Worm (Caenorhabditis elegans) whole organism, late embryonic: ENCODE measurements around the gene sna-2.

ENCODE experiments used
- C08G9.2 ChIP-seq: sonication (generic microtip); optimal IDR thresholded peaks from 2 replicates; lab custom pipeline; 2016; ENCODE audit warnings: mild to moderate bottlenecking, missing genetic modification characterization, moderate library complexity, missing compliant biosample characterization
- K02D7.2 ChIP-seq: sonication (generic microtip); optimal IDR thresholded peaks from 2 replicates; lab custom pipeline; 2017; ENCODE audit warnings: mild to moderate bottlenecking, missing genetic modification characterization, missing compliant biosample characterization
- ceh-14 ChIP-seq: sonication (generic microtip); optimal IDR thresholded peaks from 2 replicates; lab custom pipeline; 2016; ENCODE audit warnings: missing genotype, missing genetic modification characterization, missing compliant biosample characterization
- ceh-18 ChIP-seq: sonication (generic microtip); optimal IDR thresholded peaks from 2 replicates; lab custom pipeline; 2016; ENCODE audit warnings: missing genetic modification characterization, missing compliant biosample characterization
- ceh-19 ChIP-seq: fragments of 200-800 bp; sonication (Bioruptor generic); optimal IDR thresholded peaks from 2 replicates; lab custom pipeline; 2018; ENCODE audit warnings: mild to moderate bottlenecking, missing genetic modification characterization, missing compliant biosample characterization
- ceh-22 ChIP-seq: sonication (generic microtip); optimal IDR thresholded peaks from 2 replicates; lab custom pipeline; 2017; ENCODE audit warnings: missing biosample characterization, missing genetic modification characterization
- ceh-31 ChIP-seq: sonication (generic microtip); optimal IDR thresholded peaks from 2 replicates; lab custom pipeline; 2016; ENCODE audit warnings: missing genetic modification characterization, missing compliant biosample characterization
- ceh-34 ChIP-seq: sonication (generic microtip); optimal IDR thresholded peaks from 2 replicates; lab custom pipeline; 2016; ENCODE audit warnings: mild to moderate bottlenecking, missing genetic modification characterization, missing compliant biosample characterization
- ceh-9 ChIP-seq: sonication (generic microtip); optimal IDR thresholded peaks from 2 replicates; lab custom pipeline; 2016; ENCODE audit warnings: mild to moderate bottlenecking, missing genetic modification characterization, inconsistent platforms, missing compliant biosample characterization
- che-1 ChIP-seq: sonication (generic microtip); optimal IDR thresholded peaks from 2 replicates; lab custom pipeline; 2016; ENCODE audit warnings: mild to moderate bottlenecking, missing genetic modification characterization, missing compliant biosample characterization
- dmd-4 ChIP-seq: sonication (generic microtip); optimal IDR thresholded peaks from 2 replicates; lab custom pipeline; 2016; ENCODE audit warnings: borderline replicate concordance, missing genetic modification characterization, missing compliant biosample characterization
- dve-1 ChIP-seq: sonication (generic microtip); optimal IDR thresholded peaks from 2 replicates; lab custom pipeline; 2017; ENCODE audit warnings: antibody characterized with exemption, mild to moderate bottlenecking, missing genetic modification characterization, missing compliant biosample characterization
- elt-2 ChIP-seq: sonication (generic microtip); optimal IDR thresholded peaks from 2 replicates; lab custom pipeline; 2016; ENCODE audit warnings: missing genetic modification reagents, missing genetic modification characterization, missing compliant biosample characterization
- elt-4 ChIP-seq: sonication (generic microtip); optimal IDR thresholded peaks from 2 replicates; lab custom pipeline; 2016; ENCODE audit warnings: missing genetic modification characterization, missing compliant biosample characterization
- eyg-1 ChIP-seq: sonication (generic microtip); optimal IDR thresholded peaks from 2 replicates; lab custom pipeline; 2016; ENCODE audit warnings: missing genotype, missing genetic modification characterization, missing compliant biosample characterization
- fax-1 ChIP-seq: sonication (generic microtip); optimal IDR thresholded peaks from 2 replicates; lab custom pipeline; 2016; ENCODE audit warnings: missing genotype, missing genetic modification characterization, missing compliant biosample characterization
- fkh-6 ChIP-seq: sonication (generic microtip); optimal IDR thresholded peaks from 2 replicates; lab custom pipeline; 2016; ENCODE audit warnings: missing genetic modification characterization, missing compliant biosample characterization
- gmeb-2 ChIP-seq: sonication (generic microtip); optimal IDR thresholded peaks from 2 replicates; lab custom pipeline; 2016; ENCODE audit warnings: missing genetic modification characterization, inconsistent platforms, missing compliant biosample characterization
- hlh-13 ChIP-seq: fragments of 200-800 bp; sonication (Bioruptor generic); optimal IDR thresholded peaks from 2 replicates; lab custom pipeline; 2018; ENCODE audit warnings: mild to moderate bottlenecking, missing genetic modification characterization, missing compliant biosample characterization
- hlh-30 ChIP-seq: sonication (generic microtip); optimal IDR thresholded peaks from 2 replicates; lab custom pipeline; 2017; ENCODE audit warnings: antibody characterized with exemption, missing genetic modification characterization, missing compliant biosample characterization; ENCODE audit not compliant: insufficient read depth
- hlh-6 ChIP-seq: sonication (generic microtip); optimal IDR thresholded peaks from 2 replicates; lab custom pipeline; 2016; ENCODE audit warnings: missing genotype, missing genetic modification characterization, missing compliant biosample characterization
- hlh-8 ChIP-seq: sonication (generic microtip); optimal IDR thresholded peaks from 2 replicates; lab custom pipeline; 2016; ENCODE audit warnings: missing genotype, missing genetic modification characterization, missing compliant biosample characterization
- lin-11 ChIP-seq: fragments of 200-800 bp; sonication (Bioruptor generic); optimal IDR thresholded peaks from 2 replicates; lab custom pipeline; 2018; ENCODE audit warnings: mild to moderate bottlenecking, missing genetic modification characterization, missing compliant biosample characterization
- madf-2 ChIP-seq: sonication (generic microtip); optimal IDR thresholded peaks from 2 replicates; lab custom pipeline; 2017; ENCODE audit warnings: missing genetic modification characterization, missing compliant biosample characterization
- nhr-11 ChIP-seq: fragments of 150-350 bp; optimal IDR thresholded peaks from 2 replicates; lab custom pipeline; 2014; ENCODE audit warnings: missing biosample characterization, missing genetic modification characterization
- npax-4 ChIP-seq: sonication (generic microtip); optimal IDR thresholded peaks from 2 replicates; lab custom pipeline; 2016; ENCODE audit warnings: missing genetic modification characterization, missing compliant biosample characterization
- pat-9 ChIP-seq: fragments of 200-800 bp; sonication (Bioruptor generic); optimal IDR thresholded peaks from 2 replicates; lab custom pipeline; 2018; ENCODE audit warnings: mild to moderate bottlenecking, missing genetic modification characterization, moderate library complexity, missing compliant biosample characterization
- pros-1 ChIP-seq: fragments of 150-350 bp; optimal IDR thresholded peaks from 2 replicates; lab custom pipeline; 2014; ENCODE audit warnings: missing biosample characterization, missing genetic modification reagents, missing genetic modification characterization
- ref-2 ChIP-seq: sonication (generic microtip); optimal IDR thresholded peaks from 2 replicates; lab custom pipeline; 2016; ENCODE audit warnings: missing genetic modification characterization, missing compliant biosample characterization
- sox-4 ChIP-seq: sonication (generic microtip); optimal IDR thresholded peaks from 2 replicates; lab custom pipeline; 2017; ENCODE audit warnings: mild to moderate bottlenecking, missing genetic modification characterization, inconsistent platforms, missing compliant biosample characterization
- tbx-7 ChIP-seq: sonication (generic microtip); optimal IDR thresholded peaks from 2 replicates; lab custom pipeline; 2016; ENCODE audit warnings: missing genotype, missing genetic modification characterization, missing compliant biosample characterization
- ttx-3 ChIP-seq: sonication (generic microtip); optimal IDR thresholded peaks from 2 replicates; lab custom pipeline; 2016; ENCODE audit warnings: missing genetic modification reagents, missing genetic modification characterization, missing compliant biosample characterization
- unc-3 ChIP-seq, 2 experiments: fragments of 200-800 bp in 1 of 2; sonication (Bioruptor generic) in 1 of 2; sonication (generic microtip) in 1 of 2; conservative IDR thresholded peaks in 1 of 2; optimal IDR thresholded peaks in 1 of 2; 2 replicates each; pipeline versions ENCODE4 v1.3.6 to Lab custom; 2016 to 2022; ENCODE audit warnings: missing compliant biosample characterization in 2 of 2, missing genetic modification characterization in 2 of 2, missing genetic modification reagents in 1 of 2
- unc-42 ChIP-seq: sonication (generic microtip); optimal IDR thresholded peaks from 2 replicates; lab custom pipeline; 2016; ENCODE audit warnings: missing genotype, missing genetic modification characterization, missing compliant biosample characterization
- unc-55 ChIP-seq: sonication (generic microtip); optimal IDR thresholded peaks from 2 replicates; lab custom pipeline; 2017; ENCODE audit warnings: missing biosample characterization, missing genetic modification reagents, missing genetic modification characterization
- unc-86 ChIP-seq: sonication (generic microtip); optimal IDR thresholded peaks from 2 replicates; lab custom pipeline; 2016; ENCODE audit warnings: missing genetic modification characterization, missing compliant biosample characterization
- zip-5 ChIP-seq: sonication (generic microtip); optimal IDR thresholded peaks from 2 replicates; lab custom pipeline; 2016; ENCODE audit warnings: missing genetic modification characterization, missing compliant biosample characterization

sna-2 gene

DNA sequence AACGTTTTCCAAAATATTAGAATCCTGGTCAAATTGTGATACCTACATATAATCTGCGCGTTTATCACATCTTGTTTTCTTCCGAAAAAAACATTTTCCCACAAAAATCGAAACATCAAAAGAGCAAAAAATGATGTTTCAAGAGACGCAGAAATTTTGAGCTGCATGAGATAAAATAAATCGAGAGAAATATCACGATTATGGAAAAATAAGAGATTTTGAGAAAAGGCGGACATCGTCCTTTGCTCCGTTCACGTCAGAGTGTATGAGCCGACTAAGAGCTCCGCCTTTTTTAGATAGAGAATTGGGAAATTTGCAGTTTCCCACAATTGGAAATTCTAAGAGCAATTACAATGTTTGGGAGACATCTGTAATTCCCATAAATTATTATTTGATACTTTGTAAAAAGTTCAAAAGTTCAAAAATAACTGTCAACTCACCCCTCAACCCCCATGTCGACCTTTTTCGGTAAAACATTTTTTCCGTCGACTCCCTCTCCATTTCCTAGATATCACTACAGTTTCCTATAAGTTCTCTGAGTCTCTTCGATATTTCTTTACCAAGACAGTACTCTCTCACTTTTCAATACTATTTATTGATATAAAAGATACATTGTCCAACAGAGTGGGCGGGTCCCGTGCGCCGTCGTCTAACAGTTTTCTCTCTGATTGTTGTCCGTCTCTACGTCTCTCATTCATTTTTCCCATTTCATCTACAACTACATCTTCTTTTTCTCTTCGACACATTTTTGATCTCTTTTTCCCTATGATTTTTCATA, 20.6 kb downstream of the sna-2 start:
- TF ChIP-seq ceh-18 = no peak
- TF ChIP-seq fkh-6 (tag; lab: Kevin White, UChicago) = no peak
- TF ChIP-seq unc-55 = no peak

- TF ChIP-seq npax-4 (tag; lab: Kevin White, UChicago) (no peak), tbx-7 (tag; lab: Kevin White, UChicago) (no peak), elt-2 (tag; lab: Kevin White, UChicago) (no peak), fax-1 (tag; lab: Kevin White, UChicago) (no peak), dve-1 (tag; lab: Kevin White, UChicago) (no peak), K02D7.2 (tag; lab: Kevin White, UChicago) (no peak), ceh-9 (tag; lab: Kevin White, UChicago) (no peak), hlh-30 (no peak), eyg-1 (tag; lab: Kevin White, UChicago) (no peak), gmeb-2 (tag; lab: Kevin White, UChicago) (no peak), ttx-3 (tag; lab: Kevin White, UChicago) (no peak), pros-1 (tag; lab: Kevin White, UChicago) (no peak), hlh-6 (no peak), ref-2 (no peak)
These were observed 21.7 kb downstream of the sna-2 start for ce11 chrIV:9755713-9756112.

DNA sequence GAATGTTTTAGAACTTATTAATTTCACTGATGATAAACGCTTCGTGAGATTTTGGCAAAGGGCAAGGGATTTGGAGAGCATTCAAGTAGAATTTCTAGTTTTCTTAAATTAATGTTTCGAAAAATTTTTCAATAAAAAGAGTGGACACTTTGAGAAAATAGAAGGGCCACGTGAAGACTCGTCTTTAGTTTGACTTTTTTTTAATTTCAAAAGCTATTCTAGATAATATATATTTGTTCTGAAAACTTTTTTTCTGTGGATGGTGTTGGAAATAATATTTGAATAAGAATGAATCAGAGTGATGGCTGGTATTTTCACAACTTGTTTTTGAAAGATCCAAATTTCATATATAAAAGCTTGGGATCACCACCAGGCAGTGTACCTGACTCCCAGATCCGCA, 29.1 kb downstream of the sna-2 start, which contains the start of gene C28D4.8:
Gene C28D4.8, minus strand, starts transcription at position 101 of the 400 bp plus-strand sequence.
- no peak for TF ChIP-seq hlh-13
- TF ChIP-seq K02D7.2 (tag; lab: Kevin White, UChicago) = no peak
- no peak for TF ChIP-seq ceh-14 (tag; lab: Kevin White, UChicago)
- TF ChIP-seq che-1 (tag; lab: Kevin White, UChicago) = no peak
- TF ChIP-seq unc-86 (tag; lab: Kevin White, UChicago) = no peak
- no peak for TF ChIP-seq zip-5 (tag; lab: Kevin White, UChicago)
- no peak for TF ChIP-seq madf-2 (tag; lab: Kevin White, UChicago)
- no peak for TF ChIP-seq unc-3 (GFP tag; conservative IDR thresholded peaks at IDR 0.05; lab: Robert Waterston, UW)
- TF ChIP-seq unc-3 (tag; optimal IDR thresholded peaks at IDR 0.05; lab: Kevin White, UChicago) = no peak

- TF ChIP-seq ceh-18 = no peak
- TF ChIP-seq, all 69 proteins: peak for 0
These were observed 30.7 kb downstream of the sna-2 start, which contains the start of gene C28D4.5 for ce11 chrIV:9746762-9747161. Gene C28D4.5 (minus strand): TSS chrIV:9746862.

DNA sequence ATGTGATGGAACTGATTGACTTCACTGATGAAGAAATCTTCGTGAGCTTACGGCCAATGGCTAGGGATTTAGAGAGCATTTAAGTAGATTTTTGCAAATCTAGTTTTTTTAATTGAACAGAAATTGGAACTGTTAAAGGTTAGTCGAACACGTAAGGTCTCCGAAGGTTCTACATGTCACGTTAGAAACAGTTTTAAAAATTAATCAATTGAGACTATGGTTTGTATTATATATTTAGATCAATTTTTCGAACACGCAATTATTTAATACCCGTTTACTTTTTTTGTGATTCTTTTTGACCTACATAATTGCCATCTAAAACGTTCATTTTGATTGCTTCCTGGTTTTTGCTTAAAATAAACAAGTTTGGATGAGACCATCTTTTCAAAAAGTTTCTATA, 32.5 kb downstream of the sna-2 start, which contains the start of gene C28D4.4:
Gene C28D4.4, minus strand, starts transcription at position 101 of the 400 bp plus-strand sequence.
- TF ChIP-seq unc-42 (tag; lab: Kevin White, UChicago) = no peak
- no peak for TF ChIP-seq sox-4
- TF ChIP-seq hlh-6 = no peak
- no peak for TF ChIP-seq ceh-22 (tag; lab: Kevin White, UChicago)
- TF ChIP-seq hlh-8 (tag; lab: Kevin White, UChicago) = no peak
- TF ChIP-seq zip-5 (tag; lab: Kevin White, UChicago) = no peak
- TF ChIP-seq elt-4 (tag; lab: Kevin White, UChicago) = no peak
- no peak for TF ChIP-seq ceh-19
- TF ChIP-seq lin-11 (tag; lab: Kevin White, UChicago) = no peak
- no peak for TF ChIP-seq fkh-6 (tag; lab: Kevin White, UChicago)
- TF ChIP-seq ceh-31 (tag; lab: Kevin White, UChicago) = no peak
- no peak for TF ChIP-seq K02D7.2 (tag; lab: Kevin White, UChicago)
- no peak for TF ChIP-seq ceh-34
- TF ChIP-seq pat-9 (tag; lab: Kevin White, UChicago) = no peak
- TF ChIP-seq nhr-11 = no peak
- TF ChIP-seq dmd-4 = no peak
- TF ChIP-seq ceh-14 (tag; lab: Kevin White, UChicago) = no peak
- no peak for TF ChIP-seq C08G9.2
- no peak for TF ChIP-seq ref-2
- no peak for TF ChIP-seq hlh-30
